Worm (Caenorhabditis elegans) whole organism, midembryonic: ENCODE data around the gene sid-5.
"Not testable (repeated sequence)": the region's sequence is repeated elsewhere in the genome, so short reads cannot be mapped to it uniquely, and the experiment has no call there.

Source experiments
- T22C8.4 ChIP-seq: fragments of 200-800 bp; sonication (Bioruptor generic); IDR thresholded peaks from 2 replicates; pipeline ENCODE4 v1.3.6; 2022; ENCODE audit warnings: missing genetic modification characterization, missing compliant biosample characterization
- cog-1 ChIP-seq: sonication (generic microtip); optimal IDR thresholded peaks from 2 replicates; lab custom pipeline; 2016; ENCODE audit warnings: missing genetic modification characterization, missing compliant biosample characterization
- flt-1 ChIP-seq: fragments of 200-800 bp; sonication (Bioruptor generic); IDR thresholded peaks from 2 replicates; pipeline ENCODE4 v1.3.6; 2022; ENCODE audit warnings: missing genetic modification characterization, missing compliant biosample characterization
- klf-2 ChIP-seq: fragments of 200-800 bp; sonication (Bioruptor generic); conservative IDR thresholded peaks from 2 replicates; pipeline ENCODE4 v1.3.6; 2022; ENCODE audit warnings: missing genetic modification reagents, missing genetic modification characterization, missing compliant biosample characterization
- med-1 ChIP-seq: sonication (generic microtip); optimal IDR thresholded peaks from 2 replicates; lab custom pipeline; 2017; ENCODE audit warnings: missing genetic modification characterization, mild to moderate bottlenecking, missing compliant biosample characterization, antibody characterized with exemption, missing genetic modification reagents; ENCODE audit not compliant: insufficient read depth
- ref-1 ChIP-seq: fragments of 200-800 bp; sonication (Bioruptor generic); conservative IDR thresholded peaks from 2 replicates; pipeline ENCODE4 v1.3.6; 2022; ENCODE audit warnings: missing genetic modification reagents, missing genetic modification characterization, missing compliant biosample characterization
- tab-1 ChIP-seq: fragments of 200-800 bp; sonication (Bioruptor generic); IDR thresholded peaks from 2 replicates; pipeline ENCODE4 v1.3.6; 2022; ENCODE audit warnings: missing genetic modification characterization, missing compliant biosample characterization
- ztf-23 ChIP-seq: fragments of 200-800 bp; sonication (Bioruptor generic); IDR thresholded peaks from 2 replicates; pipeline ENCODE4 v1.3.6; 2022; ENCODE audit warnings: missing genetic modification reagents, missing genetic modification characterization, missing compliant biosample characterization
- ztf-29 ChIP-seq: fragments of 200-800 bp; sonication (Bioruptor generic); IDR thresholded peaks from 2 replicates; pipeline ENCODE4 v1.3.6; 2022; ENCODE audit warnings: missing genetic modification reagents, missing genetic modification characterization, missing compliant biosample characterization

The sid-5 gene

ce11 chrX:6904064-6904771 lies at the start of gene sid-5:
Gene sid-5 (plus strand): TSS chrX:6904721.
- TF ChIP-seq klf-2: no peak
- TF ChIP-seq cog-1 (tag; lab: Kevin White, UChicago): no peak
- no peak for TF ChIP-seq T22C8.4 (GFP tag; lab: Robert Waterston, UW)
- TF ChIP-seq ztf-23 (GFP tag; lab: Robert Waterston, UW): no peak
- TF ChIP-seq med-1 (GFP tag; lab: Kevin White, UChicago): no peak
- TF ChIP-seq ztf-29 (GFP tag; lab: Robert Waterston, UW): no peak
- no peak for TF ChIP-seq tab-1
- TF ChIP-seq flt-1: no peak
- no peak for TF ChIP-seq ref-1

DNA sequence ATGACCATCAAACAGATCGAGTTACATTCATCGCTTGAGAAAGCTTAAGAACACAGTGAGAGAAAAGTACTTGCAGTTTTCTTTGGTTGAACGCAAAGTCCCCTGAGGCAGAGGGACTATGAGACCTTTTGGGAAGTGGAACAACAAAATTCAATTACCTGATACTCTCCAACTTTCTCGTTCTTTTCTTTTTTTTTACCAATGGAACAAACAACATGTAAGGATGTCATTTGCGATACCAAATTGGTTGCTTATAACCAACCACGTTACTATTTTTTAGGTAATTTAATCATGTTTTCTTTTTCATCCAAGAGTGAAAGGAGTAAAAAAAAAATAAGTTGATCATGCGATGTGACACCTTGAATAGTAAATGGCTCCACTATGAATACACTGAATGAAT lies 47.7 kb upstream of the sid-5 start:
- TF ChIP-seq ref-1 (no peak), med-1 (GFP tag; lab: Kevin White, UChicago) (no peak), flt-1 (no peak), ztf-23 (GFP tag; lab: Robert Waterston, UW) (no peak), ztf-29 (GFP tag; lab: Robert Waterston, UW) (no peak), T22C8.4 (GFP tag; lab: Robert Waterston, UW) (no peak), klf-2 (no peak), tab-1 (no peak), cog-1 (tag; lab: Kevin White, UChicago) (no peak)

- TF ChIP-seq ztf-23 (GFP tag; lab: Robert Waterston, UW): no peak
- no peak for TF ChIP-seq ztf-29 (GFP tag; lab: Robert Waterston, UW)
- no peak for TF ChIP-seq ref-1
- no peak for TF ChIP-seq flt-1
These were observed 43.0 kb upstream of the sid-5 start for ce11 chrX:6861564-6861963.

- TF ChIP-seq tab-1 (no peak), ref-1 (no peak), ztf-29 (GFP tag; lab: Robert Waterston, UW) (no peak), flt-1 (no peak), klf-2 (no peak), cog-1 (tag; lab: Kevin White, UChicago) (no peak), med-1 (GFP tag; lab: Kevin White, UChicago) (no peak), T22C8.4 (GFP tag; lab: Robert Waterston, UW) (no peak), ztf-23 (GFP tag; lab: Robert Waterston, UW) (no peak)
These were observed 41.5 kb upstream of the sid-5 start, which contains the start of gene nep-4 for ce11 chrX:6863032-6863431. Gene nep-4 (minus strand): TSS chrX:6863424.

ce11 chrX:6865839-6866238 lies 38.7 kb upstream of the sid-5 start, which contains the start of gene odr-10:
Gene odr-10 (minus strand): TSS chrX:6865939.
- TF ChIP-seq ztf-29 (GFP tag; lab: Robert Waterston, UW): no peak
- no peak for TF ChIP-seq cog-1 (tag; lab: Kevin White, UChicago)
- TF ChIP-seq ztf-23 (GFP tag; lab: Robert Waterston, UW): no peak
- TF ChIP-seq tab-1: no peak
- no peak for TF ChIP-seq flt-1
- no peak for TF ChIP-seq klf-2
- no peak for TF ChIP-seq T22C8.4 (GFP tag; lab: Robert Waterston, UW)
- TF ChIP-seq med-1 (GFP tag; lab: Kevin White, UChicago): no peak
- no peak for TF ChIP-seq ref-1

DNA sequence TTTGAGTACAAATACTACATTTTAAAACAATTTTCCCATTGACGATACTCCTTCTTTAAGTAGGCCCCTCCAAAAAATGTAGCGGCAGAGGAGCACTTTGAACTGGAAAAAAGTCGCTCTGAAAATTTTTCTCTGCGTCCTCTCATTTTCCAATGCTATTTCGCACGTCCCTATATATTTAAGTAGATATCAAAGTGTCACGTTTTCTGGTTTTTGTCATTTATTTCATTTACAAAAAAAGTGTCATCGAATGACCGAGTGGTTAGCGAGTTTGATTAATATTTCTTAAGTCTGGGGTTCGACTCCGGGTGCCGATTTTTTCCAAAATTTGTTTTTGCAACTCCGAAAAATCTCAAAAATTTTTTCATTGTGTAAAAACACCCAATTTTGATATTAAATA lies 37.6 kb upstream of the sid-5 start:
- TF ChIP-seq tab-1 (no peak), cog-1 (tag; lab: Kevin White, UChicago) (no peak), T22C8.4 (GFP tag; lab: Robert Waterston, UW) (no peak), ref-1 (no peak), ztf-29 (GFP tag; lab: Robert Waterston, UW) (no peak)

ce11 chrX:6867707-6868106 lies 36.8 kb upstream of the sid-5 start:
- peak; percentile 69; the same call in 1 of the 2 replicates for TF ChIP-seq tab-1
- TF ChIP-seq flt-1: no peak; the same call in 1 of the 2 replicates
- 0 out of 2 replicates have a peak, but pooled peaks have one; percentile 38 for TF ChIP-seq klf-2
- TF ChIP-seq cog-1 (tag; lab: Kevin White, UChicago): peak; percentile 37
- no peak; the same call in 1 of the 2 replicates for TF ChIP-seq ref-1
- TF ChIP-seq ztf-29 (GFP tag; lab: Robert Waterston, UW): peak; percentile 20; the same call in 1 of the 2 replicates
- TF ChIP-seq med-1 (GFP tag; lab: Kevin White, UChicago): no peak
- TF ChIP-seq ztf-23 (GFP tag; lab: Robert Waterston, UW): 0 out of 2 replicates have a peak, but pooled peaks have one; percentile 63

ce11 chrX:6868669-6869068 lies 35.9 kb upstream of the sid-5 start, which contains the start of gene C53B7.6:
Gene C53B7.6 (minus strand): TSS chrX:6868769.
- not testable (repeated sequence) for TF ChIP-seq tab-1; cog-1 (tag; lab: Kevin White, UChicago); ztf-29 (GFP tag; lab: Robert Waterston, UW)

- no peak for TF ChIP-seq T22C8.4 (GFP tag; lab: Robert Waterston, UW)
- no peak for TF ChIP-seq flt-1
- TF ChIP-seq ztf-23 (GFP tag; lab: Robert Waterston, UW): no peak
- no peak for TF ChIP-seq ztf-29 (GFP tag; lab: Robert Waterston, UW)
- no peak for TF ChIP-seq cog-1 (tag; lab: Kevin White, UChicago)
- TF ChIP-seq tab-1: no peak
- TF ChIP-seq ref-1: no peak
- TF ChIP-seq med-1 (GFP tag; lab: Kevin White, UChicago): no peak
- no peak for TF ChIP-seq klf-2
These were observed 29.8 kb upstream of the sid-5 start, which contains the start of gene F41C6.4 for ce11 chrX:6874723-6875122. Gene F41C6.4 (minus strand): TSS chrX:6874823.

- no peak for TF ChIP-seq klf-2
- no peak for TF ChIP-seq cog-1 (tag; lab: Kevin White, UChicago)
These were observed 29.2 kb upstream of the sid-5 start for ce11 chrX:6875273-6875672.
